Fruit fly (Drosophila melanogaster) whole organism, embryonic: Measurements from ENCODE around the gene CG5172.

Experiments used
- Atf-2 ChIP-seq: fragments of 200-800 bp; sonication (Bioruptor generic); optimal IDR thresholded peaks from 2 replicates; lab custom pipeline; 2016; ENCODE audit warnings: missing biosample characterization, missing genetic modification characterization
- C15 ChIP-seq: fragments of 200-800 bp; sonication (Bioruptor generic); IDR thresholded peaks from 3 replicates; pipeline ENCODE4 v1.3.6; 2022; ENCODE audit warnings: missing biosample characterization, missing genetic modification characterization
- CG10462 ChIP-seq: fragments of 200-800 bp; sonication (Bioruptor generic); optimal IDR thresholded peaks from 2 replicates; lab custom pipeline; 2016; ENCODE audit warnings: missing biosample characterization, missing genetic modification characterization
- CG10654 ChIP-seq: fragments of 200-800 bp; sonication (Bioruptor generic); optimal IDR thresholded peaks from 2 replicates; lab custom pipeline; 2016; ENCODE audit warnings: missing biosample characterization, missing genetic modification characterization
- CG12659 ChIP-seq: fragments of 200-800 bp; sonication (Bioruptor generic); optimal IDR thresholded peaks from 3 replicates; lab custom pipeline; 2017; ENCODE audit warnings: mild to moderate bottlenecking, missing biosample characterization, missing genetic modification reagents, missing genetic modification characterization
- CG13424 ChIP-seq: fragments of 200-800 bp; sonication (Bioruptor generic); optimal IDR thresholded peaks from 2 replicates; lab custom pipeline; 2019; ENCODE audit warnings: missing biosample characterization, mild to moderate bottlenecking, missing genetic modification characterization, moderate library complexity
- CG13894 ChIP-seq: fragments of 200-800 bp; sonication (Bioruptor generic); optimal IDR thresholded peaks from 3 replicates; lab custom pipeline; 2018; ENCODE audit warnings: missing biosample characterization, mild to moderate bottlenecking, missing genetic modification characterization, moderate library complexity
- CG15011 ChIP-seq: fragments of 200-800 bp; sonication (Bioruptor generic); optimal IDR thresholded peaks from 3 replicates; lab custom pipeline; 2018; ENCODE audit warnings: missing biosample characterization, mild to moderate bottlenecking, missing genetic modification characterization
- CG1832 ChIP-seq: fragments of 200-800 bp; sonication (Bioruptor generic); optimal IDR thresholded peaks from 2 replicates; lab custom pipeline; 2017; ENCODE audit warnings: missing biosample characterization, mild to moderate bottlenecking, missing genetic modification characterization, inconsistent platforms
- CG30403 ChIP-seq: fragments of 200-800 bp; sonication (Bioruptor generic); optimal IDR thresholded peaks from 3 replicates; lab custom pipeline; 2016; ENCODE audit warnings: missing biosample characterization, missing genetic modification characterization
- CG30431 ChIP-seq: fragments of 200-800 bp; sonication (Bioruptor generic); optimal IDR thresholded peaks from 2 replicates; lab custom pipeline; 2017; ENCODE audit warnings: missing biosample characterization, missing genetic modification characterization
- CG3281 ChIP-seq: fragments of 200-800 bp; sonication (Bioruptor generic); optimal IDR thresholded peaks from 3 replicates; lab custom pipeline; 2017; ENCODE audit warnings: missing biosample characterization, mild to moderate bottlenecking, missing genetic modification characterization
- CG33213 ChIP-seq: fragments of 200-800 bp; sonication (Bioruptor generic); optimal IDR thresholded peaks from 3 replicates; lab custom pipeline; 2016; ENCODE audit warnings: missing biosample characterization, missing genetic modification characterization
- CG33557 ChIP-seq: fragments of 200-800 bp; sonication (Bioruptor generic); optimal IDR thresholded peaks from 2 replicates; lab custom pipeline; 2019; ENCODE audit warnings: missing biosample characterization, mild to moderate bottlenecking, missing genetic modification characterization, moderate library complexity
- CG3407 ChIP-seq: fragments of 200-800 bp; sonication (Bioruptor generic); optimal IDR thresholded peaks from 2 replicates; lab custom pipeline; 2018; ENCODE audit warnings: missing biosample characterization, mild to moderate bottlenecking, missing genetic modification characterization
- CG4424 ChIP-seq: fragments of 200-800 bp; sonication (Bioruptor generic); optimal IDR thresholded peaks from 3 replicates; lab custom pipeline; 2016; ENCODE audit warnings: missing biosample characterization, missing genetic modification characterization
- CG4820 ChIP-seq: fragments of 200-800 bp; sonication (Bioruptor generic); optimal IDR thresholded peaks from 3 replicates; lab custom pipeline; 2016; ENCODE audit warnings: missing biosample characterization, missing genetic modification characterization
- CG5180 ChIP-seq: fragments of 200-800 bp; sonication (Bioruptor generic); optimal IDR thresholded peaks from 3 replicates; lab custom pipeline; 2017; ENCODE audit warnings: missing biosample characterization, missing genetic modification characterization, mild to moderate bottlenecking, moderate library complexity, missing genetic modification reagents
- CG6254 ChIP-seq: fragments of 200-800 bp; sonication (Bioruptor generic); optimal IDR thresholded peaks from 3 replicates; lab custom pipeline; 2017; ENCODE audit warnings: mild to moderate bottlenecking, missing biosample characterization, missing genetic modification reagents, missing genetic modification characterization
- CG7372 ChIP-seq: fragments of 200-800 bp; sonication (Bioruptor generic); IDR thresholded peaks from 2 replicates; pipeline ENCODE4 v1.3.6; 2022; ENCODE audit warnings: missing biosample characterization, missing genetic modification characterization
- CG7556 ChIP-seq: fragments of 200-800 bp; sonication (Bioruptor generic); optimal IDR thresholded peaks from 2 replicates; lab custom pipeline; 2017; ENCODE audit warnings: missing biosample characterization, mild to moderate bottlenecking, missing genetic modification characterization
- CG7745 ChIP-seq: fragments of 200-800 bp; sonication (Bioruptor generic); optimal IDR thresholded peaks from 2 replicates; lab custom pipeline; 2018; ENCODE audit warnings: missing biosample characterization, mild to moderate bottlenecking, missing genetic modification characterization, moderate library complexity
- CG9437 ChIP-seq: fragments of 200-800 bp; sonication (Bioruptor generic); optimal IDR thresholded peaks from 2 replicates; lab custom pipeline; 2018; ENCODE audit warnings: missing biosample characterization, mild to moderate bottlenecking, missing genetic modification characterization
- Deaf1 ChIP-seq: fragments of 200-800 bp; optimal IDR thresholded peaks from 3 replicates; lab custom pipeline; 2019; ENCODE audit warnings: missing biosample characterization, mild to moderate bottlenecking, missing genetic modification characterization, moderate library complexity
- E2f2 ChIP-seq: fragments of 200-800 bp; sonication (Bioruptor generic); IDR thresholded peaks from 2 replicates; pipeline ENCODE4 v1.3.6; 2022; ENCODE audit warnings: missing biosample characterization, missing genetic modification characterization
- Ets65A ChIP-seq: fragments of 200-800 bp; sonication (Bioruptor generic); peaks from one replicate; lab custom pipeline; 2016; ENCODE audit warnings: missing biosample characterization, missing genetic modification characterization
- Max ChIP-seq: fragments of 200-800 bp; sonication (Bioruptor generic); optimal IDR thresholded peaks from 2 replicates; lab custom pipeline; 2016; ENCODE audit warnings: missing biosample characterization, mild to moderate bottlenecking, missing genetic modification characterization
- Myb ChIP-seq: fragments of 200-800 bp; sonication (Bioruptor generic); optimal IDR thresholded peaks from 2 replicates; lab custom pipeline; 2016; ENCODE audit warnings: missing biosample characterization, missing genetic modification characterization
- Nf-YB ChIP-seq: fragments of 200-800 bp; sonication (Bioruptor generic); optimal IDR thresholded peaks from 3 replicates; lab custom pipeline; 2019; ENCODE audit warnings: missing biosample characterization, mild to moderate bottlenecking, missing genetic modification characterization, moderate library complexity
- Rx ChIP-seq: fragments of 200-800 bp; sonication (Bioruptor generic); IDR thresholded peaks from 2 replicates; pipeline ENCODE4 v1.3.6; 2022; ENCODE audit warnings: missing biosample characterization, missing genetic modification characterization
- amos ChIP-seq: fragments of 200-800 bp; sonication (Bioruptor generic); IDR thresholded peaks from 2 replicates; pipeline ENCODE4 v1.3.6; 2022; ENCODE audit warnings: missing biosample characterization, missing genetic modification characterization; ENCODE audit not compliant: partially characterized antibody
- aop ChIP-seq: fragments of 200-800 bp; sonication (Bioruptor generic); IDR thresholded peaks from 2 replicates; pipeline ENCODE4 v1.3.6; 2022; ENCODE audit warnings: missing biosample characterization, missing genetic modification characterization
- ash1 ChIP-seq: fragments of 200-800 bp; sonication (Bioruptor generic); optimal IDR thresholded peaks from 2 replicates; lab custom pipeline; 2018; ENCODE audit warnings: missing biosample characterization, mild to moderate bottlenecking, missing genetic modification characterization
- bab2 ChIP-seq: fragments of 200-800 bp; sonication (Bioruptor generic); optimal IDR thresholded peaks from 2 replicates; lab custom pipeline; 2016; ENCODE audit warnings: missing biosample characterization, missing genetic modification characterization
- ci ChIP-seq: fragments of 200-800 bp; sonication (Bioruptor generic); IDR thresholded peaks from 3 replicates; pipeline ENCODE4 v1.3.6; 2022; ENCODE audit warnings: missing biosample characterization, missing genetic modification characterization
- crp ChIP-seq, 2 experiments: fragments of 200-800 bp; sonication (Bioruptor generic); optimal IDR thresholded peaks; 2 replicates in 1 of 2; 3 replicates in 1 of 2; lab custom pipeline; 2017; ENCODE audit warnings: missing biosample characterization in 2 of 2, missing genetic modification characterization in 2 of 2, mild to moderate bottlenecking in 1 of 2, moderate library complexity in 1 of 2
- disco-r ChIP-seq: fragments of 200-800 bp; sonication (Bioruptor generic); optimal IDR thresholded peaks from 2 replicates; lab custom pipeline; 2016; ENCODE audit warnings: missing biosample characterization, missing genetic modification characterization
- fd102C ChIP-seq: fragments of 200-800 bp; sonication (Bioruptor generic); optimal IDR thresholded peaks from 2 replicates; lab custom pipeline; 2018; ENCODE audit warnings: missing biosample characterization, mild to moderate bottlenecking, missing genetic modification characterization, moderate library complexity
- gro ChIP-seq: fragments of 200-800 bp; sonication (Bioruptor generic); optimal IDR thresholded peaks from 2 replicates; lab custom pipeline; 2016; ENCODE audit warnings: missing biosample characterization, missing genetic modification characterization
- hkb ChIP-seq, 2 experiments: fragments of 200-800 bp in 1 of 2; fragments of >200 bp in 1 of 2; sonication (Bioruptor generic) in 1 of 2; IDR thresholded peaks in 1 of 2; optimal IDR thresholded peaks in 1 of 2; 2 replicates each; pipeline versions ENCODE4 v1.3.6 to Lab custom; 2017 to 2022; ENCODE audit warnings: missing biosample characterization in 1 of 2, missing genetic modification characterization in 1 of 2
- jumu ChIP-seq: fragments of 200-800 bp; sonication (Bioruptor generic); optimal IDR thresholded peaks from 3 replicates; lab custom pipeline; 2016; ENCODE audit warnings: missing biosample characterization, missing genetic modification characterization
- lov ChIP-seq, 2 experiments: fragments of 200-800 bp in 1 of 2; fragments of >200 bp in 1 of 2; sonication (Bioruptor generic) in 1 of 2; IDR thresholded peaks in 1 of 2; optimal IDR thresholded peaks in 1 of 2; 2 replicates in 1 of 2; 3 replicates in 1 of 2; pipeline versions ENCODE4 v1.3.6 to Lab custom; 2017 to 2022; ENCODE audit warnings: missing biosample characterization in 1 of 2, missing genetic modification characterization in 1 of 2
- nerfin-2 ChIP-seq: fragments of 200-800 bp; sonication (Bioruptor generic); IDR thresholded peaks from 2 replicates; pipeline ENCODE4 v1.3.6; 2022; ENCODE audit warnings: missing biosample characterization, missing genetic modification characterization; ENCODE audit not compliant: partially characterized antibody
- pnt ChIP-seq: fragments of 200-800 bp; sonication (Bioruptor generic); optimal IDR thresholded peaks from 3 replicates; lab custom pipeline; 2016; ENCODE audit warnings: missing biosample characterization, missing genetic modification characterization
- pzg ChIP-seq: fragments of 200-800 bp; sonication (Bioruptor generic); optimal IDR thresholded peaks from 3 replicates; lab custom pipeline; 2018; ENCODE audit warnings: missing biosample characterization, mild to moderate bottlenecking, missing genetic modification characterization, moderate library complexity
- sob ChIP-seq: fragments of 200-800 bp; sonication (Bioruptor generic); IDR thresholded peaks from 2 replicates; pipeline ENCODE4 v1.3.6; 2022; ENCODE audit warnings: missing biosample characterization, missing genetic modification characterization
- sr ChIP-seq: fragments of 200-800 bp; sonication (Bioruptor generic); IDR thresholded peaks from 3 replicates; pipeline ENCODE4 v1.3.6; 2022; ENCODE audit warnings: missing biosample characterization, missing genetic modification characterization
- unc-4 ChIP-seq: fragments of 200-800 bp; sonication (Bioruptor generic); IDR thresholded peaks from 2 replicates; pipeline ENCODE4 v1.3.6; 2022; ENCODE audit warnings: missing biosample characterization, missing genetic modification characterization; ENCODE audit not compliant: partially characterized antibody
- wor ChIP-seq: fragments of 200-800 bp; sonication (Bioruptor generic); IDR thresholded peaks from 2 replicates; pipeline ENCODE4 v1.3.6; 2022; ENCODE audit warnings: missing biosample characterization, missing genetic modification characterization

CG5172 gene

dm6 chrX:17175558-17176189, 45.6 kb upstream of the CG5172 start (continued):
- TF ChIP-seq jumu = no peak
- no peak for TF ChIP-seq CG7372 (GFP tag; lab: Robert Waterston, UW)
- no peak for TF ChIP-seq CG5180 (GFP tag; lab: Kevin White, UChicago)
- TF ChIP-seq E2f2 = no peak
- no peak for TF ChIP-seq crp (GFP tag; optimal IDR thresholded peaks at IDR 0.05; lab: Kevin White, UChicago)
- TF ChIP-seq CG4820 (GFP tag; lab: Kevin White, UChicago) = peak; percentile 16
- no peak for TF ChIP-seq disco-r (GFP tag; lab: Kevin White, UChicago)
- TF ChIP-seq C15 (GFP tag; lab: Robert Waterston, UW) = no peak
- no peak for TF ChIP-seq gro
- no peak for TF ChIP-seq Rx (GFP tag; lab: Robert Waterston, UW)
- no peak for TF ChIP-seq aop (GFP tag; lab: Robert Waterston, UW)
- TF ChIP-seq ash1 = peak; percentile 15
- peak; percentile 20 for TF ChIP-seq pnt (GFP tag; lab: Kevin White, UChicago)
- TF ChIP-seq Atf-2 (GFP tag; lab: Kevin White, UChicago) = no peak
- TF ChIP-seq ci (GFP tag; lab: Robert Waterston, UW) = 0 out of 3 replicates have a peak, but pooled peaks have one; percentile 50
- no peak for TF ChIP-seq CG3407 (GFP tag; lab: Kevin White, UChicago)
- no peak for TF ChIP-seq nerfin-2
- no peak for TF ChIP-seq CG1832 (GFP tag; lab: Kevin White, UChicago)
- peak; percentile 0 for TF ChIP-seq pzg (GFP tag; lab: Kevin White, UChicago)
- TF ChIP-seq CG4424 (GFP tag; lab: Kevin White, UChicago) = peak; percentile 9
- TF ChIP-seq CG13424 (tag; lab: Kevin White, UChicago) = peak; percentile 18
- peak; percentile 64; the same call in 1 of the 2 replicates for TF ChIP-seq amos (GFP tag; lab: Robert Waterston, UW)
- no peak for TF ChIP-seq CG10654 (GFP tag; lab: Kevin White, UChicago)
- no peak for TF ChIP-seq CG7745 (tag; lab: Kevin White, UChicago)
- TF ChIP-seq CG30431 (GFP tag; lab: Kevin White, UChicago) = no peak
- peak; percentile 17 for TF ChIP-seq CG33557 (GFP tag; lab: Kevin White, UChicago)
- peak; percentile 41 for TF ChIP-seq Nf-YB (GFP tag; lab: Kevin White, UChicago)
- no peak for TF ChIP-seq hkb (optimal IDR thresholded peaks at IDR 0.05; lab: Kevin White, UChicago)
- no peak for TF ChIP-seq hkb (GFP tag; IDR thresholded peaks at IDR 0.05; lab: Robert Waterston, UW)
- no peak for TF ChIP-seq sr
- no peak for TF ChIP-seq unc-4 (GFP tag; lab: Robert Waterston, UW)
- peak; percentile 54 for TF ChIP-seq CG33213
- TF ChIP-seq CG6254 (GFP tag; lab: Kevin White, UChicago) = no peak
- TF ChIP-seq CG7556 = no peak
- TF ChIP-seq Myb (GFP tag; lab: Kevin White, UChicago) = peak; percentile 22
- no peak for TF ChIP-seq CG15011 (GFP tag; lab: Kevin White, UChicago)
- TF ChIP-seq wor (GFP tag; lab: Robert Waterston, UW) = no peak
- TF ChIP-seq lov (optimal IDR thresholded peaks at IDR 0.05; lab: Kevin White, UChicago) = no peak
- TF ChIP-seq lov (GFP tag; IDR thresholded peaks at IDR 0.05; lab: Robert Waterston, UW) = no peak
- no peak for TF ChIP-seq CG3281 (GFP tag; lab: Kevin White, UChicago)
- peak; percentile 54 for TF ChIP-seq CG30403 (GFP tag; lab: Kevin White, UChicago)
- no peak for TF ChIP-seq Deaf1 (tag; lab: Kevin White, UChicago)
- TF ChIP-seq CG9437 (GFP tag; lab: Kevin White, UChicago) = no peak
- TF ChIP-seq fd102C (GFP tag; lab: Kevin White, UChicago) = no peak
- TF ChIP-seq bab2 (GFP tag; lab: Kevin White, UChicago) = no peak
- peak; percentile 28 for TF ChIP-seq CG12659
- TF ChIP-seq CG13894 (tag; lab: Kevin White, UChicago) = no peak
- TF ChIP-seq sob (GFP tag; lab: Robert Waterston, UW) = peak; percentile 47; the same call in 1 of the 2 replicates
- TF ChIP-seq Max (GFP tag; lab: Kevin White, UChicago) = no peak
- TF ChIP-seq Ets65A (GFP tag; lab: Kevin White, UChicago) = peak; percentile 90
- TF ChIP-seq CG10462 (GFP tag; lab: Kevin White, UChicago) = no peak
